In the genomic region with DNA sequence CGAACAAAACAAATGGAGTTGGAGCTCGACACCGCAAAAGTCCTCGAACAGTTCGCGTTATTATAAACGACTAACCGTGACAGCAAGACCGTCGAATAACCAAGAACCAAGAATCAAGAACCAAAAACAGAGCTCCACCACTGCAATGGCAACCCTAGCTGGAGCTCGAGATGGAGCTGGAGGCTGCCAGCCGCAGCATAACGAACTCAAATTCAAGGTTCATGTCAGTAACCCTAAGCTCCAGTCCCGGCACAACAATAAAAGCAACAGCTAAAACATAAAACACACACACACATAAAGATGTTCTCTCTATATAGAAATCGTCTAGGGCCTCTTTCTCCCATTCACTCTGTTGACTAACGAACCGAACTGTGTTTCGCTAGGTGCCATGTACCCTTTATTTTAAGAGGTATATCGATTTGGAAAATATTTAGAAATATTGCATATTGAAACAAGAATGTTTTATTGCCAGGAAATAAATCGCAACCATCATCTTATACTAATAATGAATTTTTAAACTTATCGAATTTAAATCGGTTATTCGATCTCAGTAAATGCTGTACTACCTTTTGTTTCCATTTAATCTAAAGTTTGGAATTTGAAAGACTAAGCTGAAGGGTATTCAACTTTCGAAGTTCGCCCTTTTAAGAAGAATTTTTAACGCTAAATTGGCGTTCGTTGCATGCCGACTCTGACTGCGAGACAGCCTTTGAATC, we compare ENCODE assay signal across 3 fruit fly cellular contexts.
TF ChIP-seq lines count a peak whose summit lies in the region.

No protein-coding gene starts in this region.

TF ChIP-seq in whole organism, embryonic, 481 proteins besides CTCF, POLR2A, EP300 and RAD21 (continued from another document):
- no peak for TF ChIP-seq prd (optimal IDR thresholded peaks at IDR 0.05; lab: Kevin White, UChicago)
- peak; percentile 18; the same call in 1 of the 3 replicates for TF ChIP-seq prd (GFP tag; IDR thresholded peaks at IDR 0.05; lab: Robert Waterston, UW)
- TF ChIP-seq zfh1 (GFP tag; IDR thresholded peaks at IDR 0.05; lab: Robert Waterston, UW), result peak; percentile 57; the same call in 2 of the 3 replicates
- peak; percentile 65 for TF ChIP-seq CG2712 (tag; optimal IDR thresholded peaks at IDR 0.05; lab: Kevin White, UChicago)
- peak; percentile 62 for TF ChIP-seq CG10979 (tag; optimal IDR thresholded peaks at IDR 0.05; lab: Kevin White, UChicago)
- TF ChIP-seq zen (tag; optimal IDR thresholded peaks at IDR 0.05; lab: Kevin White, UChicago), result no peak
- TF ChIP-seq fd102C (GFP tag; optimal IDR thresholded peaks at IDR 0.05; lab: Kevin White, UChicago), result no peak
- TF ChIP-seq CG9727 (GFP tag; optimal IDR thresholded peaks at IDR 0.05; lab: Kevin White, UChicago), result peak; percentile 16
- peak; percentile 20 for TF ChIP-seq Hsf (GFP tag; optimal IDR thresholded peaks at IDR 0.05; lab: Kevin White, UChicago)
- TF ChIP-seq lola (GFP tag; optimal IDR thresholded peaks at IDR 0.05; lab: Kevin White, UChicago), result peak in 1 of 3 experiments; percentile 68
- TF ChIP-seq sna (GFP tag; IDR thresholded peaks at IDR 0.05; lab: Robert Waterston, UW; ENCODE audit: partially characterized antibody), result no peak
- TF ChIP-seq fu2 (GFP tag; optimal IDR thresholded peaks at IDR 0.05; lab: Kevin White, UChicago), result no peak
- TF ChIP-seq CG9817 (tag; optimal IDR thresholded peaks at IDR 0.05; lab: Kevin White, UChicago), result no peak
- TF ChIP-seq az2 (GFP tag; optimal IDR thresholded peaks at IDR 0.05; lab: Kevin White, UChicago), result peak; percentile 7
- peak; percentile 59 for TF ChIP-seq dmrt11E (tag; optimal IDR thresholded peaks at IDR 0.05; lab: Kevin White, UChicago)
- TF ChIP-seq phol (tag; optimal IDR thresholded peaks at IDR 0.05; lab: Kevin White, UChicago), result peak; percentile 19
- 0 out of 2 replicates have a peak, but pooled peaks have one; percentile 23 for TF ChIP-seq vvl (GFP tag; IDR thresholded peaks at IDR 0.05; lab: Robert Waterston, UW)
- peak; percentile 5 for TF ChIP-seq Xbp1 (GFP tag; optimal IDR thresholded peaks at IDR 0.05; lab: Kevin White, UChicago)
- TF ChIP-seq Sox102F (GFP tag; optimal IDR thresholded peaks at IDR 0.05; lab: Kevin White, UChicago), result peak; percentile 30
- TF ChIP-seq tin (GFP tag; optimal IDR thresholded peaks at IDR 0.05; lab: Kevin White, UChicago), result peak; percentile 2
- TF ChIP-seq nmo (GFP tag; optimal IDR thresholded peaks at IDR 0.05; lab: Kevin White, UChicago), result peak; percentile 26
- TF ChIP-seq CG2120 (GFP tag; optimal IDR thresholded peaks at IDR 0.05; lab: Kevin White, UChicago), result no peak
- TF ChIP-seq dmrt99B (tag; optimal IDR thresholded peaks at IDR 0.05; lab: Kevin White, UChicago), result peak; percentile 0
- TF ChIP-seq Mes4 (GFP tag; optimal IDR thresholded peaks at IDR 0.05; lab: Kevin White, UChicago), result no peak
- no peak for TF ChIP-seq CG1602 (GFP tag; optimal IDR thresholded peaks at IDR 0.05; lab: Kevin White, UChicago)
- TF ChIP-seq gsb-n (tag; optimal IDR thresholded peaks at IDR 0.05; lab: Kevin White, UChicago), result peak; percentile 22
- TF ChIP-seq CoRest (tag; optimal IDR thresholded peaks at IDR 0.05; lab: Kevin White, UChicago), result peak; percentile 11
- TF ChIP-seq CG15601 (tag; optimal IDR thresholded peaks at IDR 0.05; lab: Kevin White, UChicago), result peak; percentile 28
- TF ChIP-seq chif (GFP tag; optimal IDR thresholded peaks at IDR 0.05; lab: Kevin White, UChicago), result peak in 1 of 2 experiments; percentile 12
- TF ChIP-seq mam (GFP tag; optimal IDR thresholded peaks at IDR 0.05; lab: Kevin White, UChicago), result no peak
- peak; percentile 57 for TF ChIP-seq Blimp-1 (GFP tag; optimal IDR thresholded peaks at IDR 0.05; lab: Kevin White, UChicago)
- no peak for TF ChIP-seq CG10431 (GFP tag; optimal IDR thresholded peaks at IDR 0.05; lab: Kevin White, UChicago)
- TF ChIP-seq fd3F (GFP tag; optimal IDR thresholded peaks at IDR 0.05; lab: Kevin White, UChicago), result no peak
- TF ChIP-seq nom (GFP tag; optimal IDR thresholded peaks at IDR 0.05; lab: Kevin White, UChicago), result peak; percentile 23
- no peak for TF ChIP-seq CG6683 (GFP tag; optimal IDR thresholded peaks at IDR 0.05; lab: Kevin White, UChicago)
- TF ChIP-seq CG10267 (tag; optimal IDR thresholded peaks at IDR 0.05; lab: Kevin White, UChicago), result peak; percentile 39
- TF ChIP-seq CG33557 (GFP tag; optimal IDR thresholded peaks at IDR 0.05; lab: Kevin White, UChicago), result peak; percentile 4
- TF ChIP-seq CG17912 (GFP tag; optimal IDR thresholded peaks at IDR 0.05; lab: Kevin White, UChicago), result no peak

TF ChIP-seq in whole organism, prepupa, 60 proteins besides CTCF, POLR2A, EP300 and RAD21 (continued from another document):
- TF ChIP-seq fd59A (GFP tag; optimal IDR thresholded peaks at IDR 0.05; lab: Kevin White, UChicago) (peak; percentile 83), CG6276 (GFP tag; optimal IDR thresholded peaks at IDR 0.05; lab: Kevin White, UChicago) (no peak), net (GFP tag; optimal IDR thresholded peaks at IDR 0.05; lab: Kevin White, UChicago) (peak; percentile 51), Eip93F (GFP tag; optimal IDR thresholded peaks at IDR 0.05; lab: Kevin White, UChicago) (no peak), Sox14 (GFP tag; optimal IDR thresholded peaks at IDR 0.05; lab: Kevin White, UChicago) (peak; percentile 79), CG4318 (GFP tag; optimal IDR thresholded peaks at IDR 0.05; lab: Kevin White, UChicago) (no peak), Smox (GFP tag; optimal IDR thresholded peaks at IDR 0.05; lab: Kevin White, UChicago) (peak; percentile 30), dsx (GFP tag; optimal IDR thresholded peaks at IDR 0.05; lab: Kevin White, UChicago; ENCODE audit: poor library complexity, severe bottlenecking) (peak; percentile 83), ss (GFP tag; optimal IDR thresholded peaks at IDR 0.05; lab: Kevin White, UChicago) (peak; percentile 86 to 87), fkh (GFP tag; optimal IDR thresholded peaks at IDR 0.05; lab: Kevin White, UChicago) (no peak), dac (GFP tag; optimal IDR thresholded peaks at IDR 0.05; lab: Kevin White, UChicago) (no peak), vri (GFP tag; optimal IDR thresholded peaks at IDR 0.05; lab: Kevin White, UChicago) (no peak), achi (GFP tag; optimal IDR thresholded peaks at IDR 0.05; lab: Kevin White, UChicago) (peak; percentile 69), Gug (GFP tag; IDR thresholded peaks at IDR 0.05; lab: Robert Waterston, UW) (0 out of 2 replicates have a peak, but pooled peaks have one; percentile 7), esn (GFP tag; optimal IDR thresholded peaks at IDR 0.05; lab: Kevin White, UChicago) (peak; percentile 60), CG7368 (GFP tag; optimal IDR thresholded peaks at IDR 0.05; lab: Kevin White, UChicago) (peak; percentile 34), lz (GFP tag; optimal IDR thresholded peaks at IDR 0.05; lab: Kevin White, UChicago) (peak; percentile 52), CG9139 (GFP tag; optimal IDR thresholded peaks at IDR 0.05; lab: Kevin White, UChicago) (peak; percentile 57), CG1621 (tag; optimal IDR thresholded peaks at IDR 0.05; lab: Kevin White, UChicago) (peak; percentile 56), CG8119 (GFP tag; IDR thresholded peaks at IDR 0.05; lab: Robert Waterston, UW) (peak; percentile 50; the same call in 1 of the 3 replicates), CG3919 (GFP tag; optimal IDR thresholded peaks at IDR 0.05; lab: Kevin White, UChicago) (peak; percentile 66), Ets96B (tag; optimal IDR thresholded peaks at IDR 0.05; lab: Kevin White, UChicago) (peak; percentile 85), Met (GFP tag; optimal IDR thresholded peaks at IDR 0.05; lab: Kevin White, UChicago) (peak; percentile 58), Eip75B (GFP tag; optimal IDR thresholded peaks at IDR 0.05; lab: Kevin White, UChicago) (peak; percentile 78), topi (GFP tag; optimal IDR thresholded peaks at IDR 0.05; lab: Kevin White, UChicago) (peak; percentile 46), spab (GFP tag; optimal IDR thresholded peaks at IDR 0.05; lab: Kevin White, UChicago) (peak; percentile 71), CG32006 (GFP tag; optimal IDR thresholded peaks at IDR 0.05; lab: Kevin White, UChicago) (peak; percentile 55), Ets21C (GFP tag; optimal IDR thresholded peaks at IDR 0.05; lab: Kevin White, UChicago) (peak; percentile 14), CG11902 (GFP tag; optimal IDR thresholded peaks at IDR 0.05; lab: Kevin White, UChicago) (no peak), CG6808 (GFP tag; optimal IDR thresholded peaks at IDR 0.05; lab: Kevin White, UChicago) (peak; percentile 81), CG10669 (GFP tag; optimal IDR thresholded peaks at IDR 0.05; lab: Kevin White, UChicago) (peak; percentile 77), Sox102F (GFP tag; optimal IDR thresholded peaks at IDR 0.05; lab: Kevin White, UChicago) (peak; percentile 6), CG6792 (GFP tag; optimal IDR thresholded peaks at IDR 0.05; lab: Kevin White, UChicago) (peak; percentile 47), CG6854 (GFP tag; optimal IDR thresholded peaks at IDR 0.05; lab: Kevin White, UChicago) (no peak), svp (GFP tag; lab: Kevin White, UChicago) (no peak), CG15336 (GFP tag; IDR thresholded peaks at IDR 0.05; lab: Robert Waterston, UW) (peak; percentile 50), CG34406 (GFP tag; optimal IDR thresholded peaks at IDR 0.05; lab: Kevin White, UChicago) (peak; percentile 49), Hr4 (GFP tag; optimal IDR thresholded peaks at IDR 0.05; lab: Kevin White, UChicago) (peak; percentile 47)

TF ChIP-seq in whole organism, wandering third instar larva, 38 proteins besides CTCF, POLR2A, EP300 and RAD21 (continued from another document):
- TF ChIP-seq Vsx2 (GFP tag; optimal IDR thresholded peaks at IDR 0.05; lab: Kevin White, UChicago; ENCODE audit: partially characterized antibody), result no peak
